Fruit fly (Drosophila melanogaster) whole organism, prepupa: ENCODE results near the gene NPFR.

Experiments used
- Blimp-1 ChIP-seq: fragments of 200-800 bp; sonication (Bioruptor generic); optimal IDR thresholded peaks from 3 replicates; lab custom pipeline; 2017; ENCODE audit warnings: missing biosample characterization, missing genetic modification characterization, mild to moderate bottlenecking, moderate library complexity, missing genetic modification reagents
- CG11294 ChIP-seq: fragments of 200-800 bp; sonication (Bioruptor generic); IDR thresholded peaks from 2 replicates; pipeline ENCODE4 v1.3.6; 2022; ENCODE audit warnings: missing biosample characterization, missing genetic modification characterization
- CG31627 ChIP-seq: fragments of 200-800 bp; sonication (Bioruptor generic); optimal IDR thresholded peaks from 3 replicates; lab custom pipeline; 2016; ENCODE audit warnings: missing biosample characterization, missing genetic modification characterization
- CG34406 ChIP-seq: fragments of 200-800 bp; sonication (Bioruptor generic); optimal IDR thresholded peaks from 3 replicates; lab custom pipeline; 2016; ENCODE audit warnings: missing biosample characterization, missing genetic modification characterization
- CG9139 ChIP-seq: fragments of 200-800 bp; sonication (Bioruptor generic); optimal IDR thresholded peaks from 3 replicates; lab custom pipeline; 2017; ENCODE audit warnings: missing biosample characterization, mild to moderate bottlenecking, missing genetic modification characterization
- Eip78C ChIP-seq: fragments of 200-800 bp; sonication (Bioruptor generic); peaks from one replicate; lab custom pipeline; 2016; ENCODE audit warnings: missing biosample characterization, missing genetic modification characterization
- eg ChIP-seq: fragments of 200-800 bp; sonication (Bioruptor generic); IDR thresholded peaks from 3 replicates; pipeline ENCODE4 v1.3.6; 2022; ENCODE audit warnings: missing biosample characterization, missing genetic modification characterization

DNA sequence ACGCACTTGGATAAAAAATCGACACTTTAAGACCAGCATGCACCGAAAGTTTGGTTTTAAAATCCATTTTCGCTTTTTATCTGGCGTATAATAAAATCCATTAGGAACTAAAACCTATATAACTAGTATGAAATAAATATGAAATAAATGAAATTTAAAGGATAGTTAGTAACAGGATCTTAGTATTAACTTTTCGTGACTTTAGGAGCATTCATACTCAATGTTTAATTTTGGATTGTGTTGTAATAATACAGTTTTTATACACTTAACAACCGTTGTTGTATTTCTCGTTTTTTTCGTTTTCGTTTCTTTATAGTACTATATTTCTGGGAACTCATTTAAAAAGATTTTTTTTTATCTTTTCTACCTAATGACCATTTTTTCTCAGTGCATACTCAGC, 38.0 kb upstream of the NPFR start:
- TF ChIP-seq Blimp-1 = no peak
- no peak for TF ChIP-seq eg (GFP tag; lab: Robert Waterston, UW)
- TF ChIP-seq CG31627 (GFP tag; lab: Kevin White, UChicago) = no peak
- no peak for TF ChIP-seq CG11294
- no peak for TF ChIP-seq CG34406
- TF ChIP-seq Eip78C (GFP tag; lab: Kevin White, UChicago) = peak; percentile 77
- no peak for TF ChIP-seq CG9139 (GFP tag; lab: Kevin White, UChicago)
